Worm (Caenorhabditis elegans): Measurements from ENCODE around the gene T26C11.9.

The T26C11.9 gene

DNA sequence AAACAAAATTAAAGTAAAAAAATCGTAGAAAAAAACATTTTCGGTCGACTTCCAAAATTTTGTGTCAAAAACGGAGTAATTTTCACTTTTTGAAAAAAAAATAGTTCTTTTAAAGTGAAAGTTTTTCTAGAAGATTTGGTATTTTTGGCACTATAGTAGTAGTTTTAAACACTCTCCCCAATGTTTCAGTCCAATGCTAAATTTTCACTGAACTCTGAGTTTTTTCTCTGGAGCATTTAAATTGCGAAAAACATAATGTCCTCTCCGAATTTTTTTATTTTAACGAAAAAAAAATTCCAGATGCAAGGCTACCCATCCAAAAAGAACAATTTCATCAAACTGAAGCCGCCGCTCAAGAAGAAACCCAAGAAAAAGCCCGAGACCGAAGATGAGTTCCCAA lies 37.5 kb downstream of the T26C11.9 start, which contains the start of gene C14E2.7:
Gene C14E2.7 (plus strand): TSS at position 301 of the 400 bp plus-strand sequence.
- TF ChIP-seq ZK546.5 (tag; optimal IDR thresholded peaks at IDR 0.05) = no peak

ce11 chrX:1811436-1811835 lies 42.2 kb downstream of the T26C11.9 start, which contains the start of gene C14E2.3:
Gene C14E2.3, minus strand, starts transcription at chrX:1811536.
- TF ChIP-seq nhr-10 (tag; optimal IDR thresholded peaks at IDR 0.05) (no peak), peb-1 (tag; optimal IDR thresholded peaks at IDR 0.05) (no peak), ZK546.5 (tag; optimal IDR thresholded peaks at IDR 0.05) (no peak), ztf-1 (GFP tag; conservative IDR thresholded peaks at IDR 0.05) (no peak), fos-1 (tag; optimal IDR thresholded peaks at IDR 0.05) (no peak), mbf-1 (tag; optimal IDR thresholded peaks at IDR 0.05) (no peak)
